Worm (Caenorhabditis elegans) whole organism, early embryonic: ENCODE data around the gene F14H12.2.

Experiments
- aly-1 ChIP-seq: sonication (generic microtip); optimal IDR thresholded peaks from 2 replicates; lab custom pipeline; 2016; ENCODE audit warnings: missing genetic modification characterization, missing compliant biosample characterization
- ama-1 ChIP-seq: fragments of 150-350 bp; optimal IDR thresholded peaks from 2 replicates; lab custom pipeline; 2014
- ceh-36 ChIP-seq: sonication (generic microtip); optimal IDR thresholded peaks from 2 replicates; lab custom pipeline; 2016; ENCODE audit warnings: missing genetic modification characterization, inconsistent platforms, missing compliant biosample characterization
- flt-1 ChIP-seq: fragments of 200-800 bp; sonication (Bioruptor generic); IDR thresholded peaks from 2 replicates; pipeline ENCODE4 v1.3.6; 2022; ENCODE audit warnings: missing genetic modification characterization, missing compliant biosample characterization
- hmg-4 ChIP-seq: fragments of 200-800 bp; sonication (Bioruptor generic); optimal IDR thresholded peaks from 2 replicates; lab custom pipeline; 2018; ENCODE audit warnings: mild to moderate bottlenecking, missing genetic modification characterization, missing compliant biosample characterization
- hnd-1 ChIP-seq: sonication (generic microtip); optimal IDR thresholded peaks from 2 replicates; lab custom pipeline; 2016; ENCODE audit warnings: missing genetic modification characterization, missing compliant biosample characterization
- pes-1 ChIP-seq: fragments of 200-800 bp; sonication (Bioruptor generic); IDR thresholded peaks from 2 replicates; pipeline ENCODE4 v1.3.6; 2022; ENCODE audit warnings: missing genetic modification reagents, missing genetic modification characterization, missing compliant biosample characterization
- sea-1 ChIP-seq: fragments of 200-800 bp; sonication (Bioruptor generic); conservative IDR thresholded peaks from 2 replicates; pipeline ENCODE4 v1.3.6; 2022; ENCODE audit warnings: missing genetic modification characterization, missing compliant biosample characterization
- tra-4 ChIP-seq: sonication (generic microtip); optimal IDR thresholded peaks from 2 replicates; lab custom pipeline; 2017; ENCODE audit warnings: missing genetic modification characterization, missing compliant biosample characterization

DNA sequence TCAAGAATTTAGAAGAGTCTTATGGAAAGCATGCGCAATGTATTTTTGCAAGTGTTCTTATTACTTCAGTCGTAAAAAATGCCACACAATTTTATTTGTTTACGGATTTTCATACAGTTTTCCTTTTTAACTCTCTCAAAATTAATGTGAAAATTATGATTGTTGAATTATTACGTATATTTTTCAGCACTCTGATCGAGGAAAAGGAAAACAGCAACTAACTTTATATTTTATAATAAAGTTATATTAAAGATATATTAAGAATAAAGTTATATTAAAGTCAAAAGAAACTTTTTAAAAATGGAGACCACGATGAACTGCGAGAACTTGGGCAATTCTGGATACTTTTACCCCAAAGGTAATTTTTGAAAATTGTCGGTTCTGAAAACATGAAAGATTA lies at the start of gene F14H12.2:
- TF ChIP-seq flt-1 (GFP tag; lab: Robert Waterston, UW) (no peak), aly-1 (tag; lab: Kevin White, UChicago) (no peak), hnd-1 (tag; lab: Kevin White, UChicago) (no peak), tra-4 (no peak), ceh-36 (tag; lab: Kevin White, UChicago) (no peak), hmg-4 (GFP tag; lab: Kevin White, UChicago) (no peak), ama-1 (lab: Kevin White, UChicago) (no peak), sea-1 (no peak), pes-1 (no peak)
